Fruit fly (Drosophila melanogaster) whole organism, prepupa: ENCODE results near the gene vilya.

Experiments used
- Blimp-1 ChIP-seq: fragments of 200-800 bp; sonication (Bioruptor generic); optimal IDR thresholded peaks from 3 replicates; lab custom pipeline; 2017; ENCODE audit warnings: missing biosample characterization, missing genetic modification characterization, mild to moderate bottlenecking, moderate library complexity, missing genetic modification reagents
- CG10669 ChIP-seq: fragments of 200-800 bp; sonication (Bioruptor generic); optimal IDR thresholded peaks from 3 replicates; lab custom pipeline; 2018; ENCODE audit warnings: missing biosample characterization, mild to moderate bottlenecking, missing genetic modification characterization, moderate library complexity
- CG11762 ChIP-seq: fragments of 200-800 bp; sonication (Bioruptor generic); optimal IDR thresholded peaks from 3 replicates; lab custom pipeline; 2016; ENCODE audit warnings: missing biosample characterization, missing genetic modification characterization; ENCODE audit not compliant: insufficient read depth
- CG11902 ChIP-seq: fragments of 200-800 bp; sonication (Bioruptor generic); optimal IDR thresholded peaks from 3 replicates; lab custom pipeline; 2016; ENCODE audit warnings: missing biosample characterization, missing genetic modification characterization
- CG15336 ChIP-seq: fragments of 200-800 bp; sonication (Bioruptor generic); IDR thresholded peaks from 2 replicates; pipeline ENCODE4 v1.3.6; 2022; ENCODE audit warnings: missing biosample characterization, missing genetic modification characterization
- CG16779 ChIP-seq: fragments of 200-800 bp; sonication (Bioruptor generic); optimal IDR thresholded peaks from 3 replicates; lab custom pipeline; 2017; ENCODE audit warnings: missing biosample characterization, mild to moderate bottlenecking, missing genetic modification characterization
- CG34406 ChIP-seq: fragments of 200-800 bp; sonication (Bioruptor generic); optimal IDR thresholded peaks from 3 replicates; lab custom pipeline; 2016; ENCODE audit warnings: missing biosample characterization, missing genetic modification characterization
- CG6808 ChIP-seq: fragments of 200-800 bp; sonication (Bioruptor generic); optimal IDR thresholded peaks from 3 replicates; lab custom pipeline; 2017; ENCODE audit warnings: missing biosample characterization, missing genetic modification characterization, mild to moderate bottlenecking, moderate library complexity, missing genetic modification reagents
- CG6854 ChIP-seq: fragments of 200-800 bp; sonication (Bioruptor generic); optimal IDR thresholded peaks from 2 replicates; lab custom pipeline; 2017; ENCODE audit warnings: missing biosample characterization, mild to moderate bottlenecking, missing genetic modification characterization
- CG8119 ChIP-seq: fragments of 200-800 bp; sonication (Bioruptor generic); IDR thresholded peaks from 3 replicates; pipeline ENCODE4 v1.3.6; 2022; ENCODE audit warnings: missing biosample characterization, missing genetic modification characterization
- CG8319 ChIP-seq: fragments of 200-800 bp; sonication (Bioruptor generic); optimal IDR thresholded peaks from 3 replicates; lab custom pipeline; 2016; ENCODE audit warnings: missing biosample characterization, missing genetic modification characterization
- Eip78C ChIP-seq: fragments of 200-800 bp; sonication (Bioruptor generic); peaks from one replicate; lab custom pipeline; 2016; ENCODE audit warnings: missing biosample characterization, missing genetic modification characterization
- Ets21C ChIP-seq: fragments of 200-800 bp; sonication (Bioruptor generic); optimal IDR thresholded peaks from 3 replicates; lab custom pipeline; 2016; ENCODE audit warnings: missing biosample characterization, missing genetic modification characterization
- Gug ChIP-seq: fragments of 200-800 bp; sonication (Bioruptor generic); IDR thresholded peaks from 2 replicates; pipeline ENCODE4 v1.3.6; 2022; ENCODE audit warnings: missing biosample characterization, missing genetic modification characterization
- Hr38 ChIP-seq: sonication (Bioruptor generic); optimal IDR thresholded peaks from 2 replicates; lab custom pipeline; 2016; ENCODE audit warnings: missing biosample characterization, missing genetic modification characterization
- Hr39 ChIP-seq: fragments of 200-800 bp; sonication (Bioruptor generic); optimal IDR thresholded peaks from 2 replicates; lab custom pipeline; 2016; ENCODE audit warnings: missing biosample characterization, missing genetic modification characterization
- Hr4 ChIP-seq: fragments of 200-800 bp; sonication (Bioruptor generic); optimal IDR thresholded peaks from 3 replicates; lab custom pipeline; 2016; ENCODE audit warnings: missing biosample characterization, missing genetic modification characterization
- OdsH ChIP-seq: fragments of 200-800 bp; sonication (Bioruptor generic); optimal IDR thresholded peaks from 3 replicates; lab custom pipeline; 2016; ENCODE audit warnings: missing biosample characterization, missing genetic modification characterization
- Smox ChIP-seq: fragments of 200-800 bp; sonication (Bioruptor generic); optimal IDR thresholded peaks from 3 replicates; lab custom pipeline; 2016; ENCODE audit warnings: missing biosample characterization, missing genetic modification characterization
- Sox102F ChIP-seq: fragments of 200-800 bp; sonication (Bioruptor generic); optimal IDR thresholded peaks from 2 replicates; lab custom pipeline; 2016; ENCODE audit warnings: missing biosample characterization, mild to moderate bottlenecking, missing genetic modification characterization
- Sox14 ChIP-seq: fragments of 200-800 bp; sonication (Bioruptor generic); optimal IDR thresholded peaks from 3 replicates; lab custom pipeline; 2016; ENCODE audit warnings: missing biosample characterization, missing genetic modification characterization
- Sox15 ChIP-seq: fragments of 200-800 bp; sonication (Bioruptor generic); optimal IDR thresholded peaks from 3 replicates; lab custom pipeline; 2016; ENCODE audit warnings: missing biosample characterization, missing genetic modification characterization
- achi ChIP-seq: fragments of 200-800 bp; sonication (Bioruptor generic); optimal IDR thresholded peaks from 3 replicates; lab custom pipeline; 2016; ENCODE audit warnings: missing biosample characterization, missing genetic modification characterization
- cyc ChIP-seq: fragments of 200-800 bp; sonication (Bioruptor generic); optimal IDR thresholded peaks from 3 replicates; lab custom pipeline; 2016; ENCODE audit warnings: missing biosample characterization, missing genetic modification characterization
- dac ChIP-seq: fragments of 200-800 bp; sonication (Bioruptor generic); optimal IDR thresholded peaks from 2 replicates; lab custom pipeline; 2017; ENCODE audit warnings: missing biosample characterization, mild to moderate bottlenecking, missing genetic modification characterization
- dsx ChIP-seq: fragments of 200-800 bp; optimal IDR thresholded peaks from 3 replicates; lab custom pipeline; 2019; ENCODE audit warnings: missing biosample characterization, mild to moderate bottlenecking, missing genetic modification characterization, moderate library complexity; ENCODE audit not compliant: poor library complexity, severe bottlenecking
- esn ChIP-seq: fragments of 200-800 bp; sonication (Bioruptor generic); optimal IDR thresholded peaks from 2 replicates; lab custom pipeline; 2016; ENCODE audit warnings: missing biosample characterization, mild to moderate bottlenecking, missing genetic modification characterization, moderate library complexity
- fd59A ChIP-seq: fragments of 200-800 bp; sonication (Bioruptor generic); optimal IDR thresholded peaks from 2 replicates; lab custom pipeline; 2017; ENCODE audit warnings: missing biosample characterization, mild to moderate bottlenecking, missing genetic modification characterization, missing genetic modification reagents
- pdm3 ChIP-seq: fragments of 200-800 bp; sonication (Bioruptor generic); optimal IDR thresholded peaks from 3 replicates; lab custom pipeline; 2016; ENCODE audit warnings: missing biosample characterization, missing genetic modification characterization
- salr ChIP-seq, 2 experiments: fragments of 200-800 bp; sonication (Bioruptor generic); optimal IDR thresholded peaks; 3 replicates each; lab custom pipeline; 2016 to 2018; ENCODE audit warnings: missing biosample characterization in 2 of 2, missing genetic modification characterization in 2 of 2, mild to moderate bottlenecking in 1 of 2
- ss ChIP-seq, 2 experiments: fragments of 200-800 bp; sonication (Bioruptor generic); optimal IDR thresholded peaks; 2 replicates in 1 of 2; 3 replicates in 1 of 2; lab custom pipeline; 2017 to 2018; ENCODE audit warnings: mild to moderate bottlenecking in 2 of 2, missing biosample characterization in 2 of 2, missing genetic modification characterization in 2 of 2, moderate library complexity in 1 of 2
- svp ChIP-seq: fragments of 200-800 bp; sonication (Bioruptor generic); peaks from one replicate; lab custom pipeline; 2016; ENCODE audit warnings: missing biosample characterization, missing genetic modification characterization

vilya gene

DNA sequence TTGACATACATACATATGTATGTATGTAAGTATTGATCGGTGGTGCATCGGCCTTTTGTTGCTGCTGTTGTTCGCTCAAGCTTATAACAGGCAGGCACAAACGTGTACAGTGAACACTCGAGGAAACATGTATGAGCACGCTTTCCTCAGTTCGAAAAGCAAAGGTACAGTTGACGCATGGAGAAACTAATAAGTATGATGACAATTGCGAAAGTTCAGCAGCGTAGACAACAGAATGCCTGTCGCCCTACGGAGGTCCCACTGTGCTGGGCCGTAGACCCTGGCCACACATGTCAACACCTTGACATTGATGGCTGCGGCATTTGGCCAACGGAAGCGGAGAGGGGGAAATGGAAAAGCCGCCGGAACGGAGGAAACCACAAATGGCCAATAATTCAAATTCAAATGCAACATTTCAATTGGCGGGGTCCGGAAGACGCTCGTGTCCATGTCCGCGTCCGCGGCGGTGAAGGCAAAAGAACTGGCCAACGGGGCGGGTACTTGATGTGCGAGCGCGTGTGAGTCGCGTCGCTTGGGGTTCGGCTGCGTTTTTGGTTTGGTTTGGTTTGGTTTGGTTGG, 18.2 kb upstream of the vilya start, which contains the start of gene CG2681 (continued):
- TF ChIP-seq Hr38, result no peak
- peak; percentile 38; the same call in 1 of the 2 replicates for TF ChIP-seq Gug (GFP tag; lab: Robert Waterston, UW)
- TF ChIP-seq fd59A (GFP tag; lab: Kevin White, UChicago), result no peak
- TF ChIP-seq achi (GFP tag; lab: Kevin White, UChicago), result no peak
- no peak for TF ChIP-seq CG8119 (GFP tag; lab: Robert Waterston, UW)
- no peak for TF ChIP-seq CG6854 (GFP tag; lab: Kevin White, UChicago)
- no peak for TF ChIP-seq CG8319
- peak; percentile 34 for TF ChIP-seq Sox14 (GFP tag; lab: Kevin White, UChicago)
- TF ChIP-seq Hr4, result no peak
- no peak for TF ChIP-seq Sox102F (GFP tag; lab: Kevin White, UChicago)
- peak; percentile 16 for TF ChIP-seq cyc (GFP tag; lab: Kevin White, UChicago)

DNA sequence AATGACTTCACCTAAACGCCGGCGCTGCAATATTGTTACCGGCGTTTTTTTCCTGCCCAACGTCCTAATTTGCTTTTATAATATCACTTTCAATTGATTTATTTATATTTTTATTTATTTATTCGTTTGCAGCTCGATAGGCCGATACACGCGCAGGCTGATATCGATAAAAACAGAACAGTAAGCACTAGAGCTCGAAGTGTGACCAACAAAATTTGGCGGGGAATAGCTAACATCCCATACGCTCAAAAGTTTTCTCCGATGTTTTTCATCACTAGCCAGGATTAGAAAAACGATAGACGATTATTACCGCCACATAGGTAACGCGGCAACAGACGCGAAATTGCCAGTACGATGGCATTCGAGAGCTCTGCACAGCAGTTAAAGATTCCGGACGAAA, 12.7 kb upstream of the vilya start, which contains the start of the genes CG2685 and CG2694:
Gene CG2685 (minus strand): TSS at position 185 of the 400 bp plus-strand sequence.
Gene CG2694 (plus strand): TSS at position 304 of the 400 bp plus-strand sequence.
- no peak for TF ChIP-seq salr (GFP tag; optimal IDR thresholded peaks at IDR 0.05; lab: Kevin White, UChicago)
- peak; percentile 21 for TF ChIP-seq Eip78C
- peak; percentile 15 for TF ChIP-seq esn (GFP tag; lab: Kevin White, UChicago)
- no peak for TF ChIP-seq Hr39 (GFP tag; lab: Kevin White, UChicago)

DNA sequence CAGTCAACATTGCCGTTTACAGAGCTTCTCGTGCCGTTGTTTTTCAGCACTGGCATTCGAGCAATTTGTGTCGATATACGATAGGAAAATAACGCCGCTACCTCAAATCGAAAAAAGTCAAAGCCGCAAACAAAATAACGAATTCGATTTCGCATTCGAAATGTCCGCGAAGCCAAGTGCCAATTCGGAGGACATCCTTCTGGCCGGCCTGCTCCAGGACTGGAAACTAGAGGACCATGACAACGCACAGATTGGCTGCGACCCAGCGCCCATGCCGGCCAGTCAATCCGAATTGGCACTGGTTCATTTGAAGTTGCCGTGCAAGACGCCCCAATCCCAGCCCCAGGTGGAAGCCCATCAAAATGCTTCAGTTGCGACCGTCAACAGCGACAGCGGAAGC, 11.7 kb upstream of the vilya start:
- no peak for TF ChIP-seq OdsH (GFP tag; lab: Kevin White, UChicago)
- no peak for TF ChIP-seq CG34406 (GFP tag; lab: Kevin White, UChicago)
- no peak for TF ChIP-seq CG6808 (GFP tag; lab: Kevin White, UChicago)
- no peak for TF ChIP-seq CG15336 (GFP tag; lab: Robert Waterston, UW)
- TF ChIP-seq Hr38, result no peak
- TF ChIP-seq Eip78C, result no peak
- TF ChIP-seq dac (GFP tag; lab: Kevin White, UChicago), result no peak
- TF ChIP-seq CG16779, result no peak
- TF ChIP-seq pdm3 (GFP tag; lab: Kevin White, UChicago), result no peak
- no peak for TF ChIP-seq Blimp-1 (GFP tag; lab: Kevin White, UChicago)
- no peak for TF ChIP-seq Sox102F (GFP tag; lab: Kevin White, UChicago)
- no peak for TF ChIP-seq Sox15 (GFP tag; lab: Kevin White, UChicago)
- TF ChIP-seq Gug (GFP tag; lab: Robert Waterston, UW), result no peak
- TF ChIP-seq, all 60 proteins: peak for 0

DNA sequence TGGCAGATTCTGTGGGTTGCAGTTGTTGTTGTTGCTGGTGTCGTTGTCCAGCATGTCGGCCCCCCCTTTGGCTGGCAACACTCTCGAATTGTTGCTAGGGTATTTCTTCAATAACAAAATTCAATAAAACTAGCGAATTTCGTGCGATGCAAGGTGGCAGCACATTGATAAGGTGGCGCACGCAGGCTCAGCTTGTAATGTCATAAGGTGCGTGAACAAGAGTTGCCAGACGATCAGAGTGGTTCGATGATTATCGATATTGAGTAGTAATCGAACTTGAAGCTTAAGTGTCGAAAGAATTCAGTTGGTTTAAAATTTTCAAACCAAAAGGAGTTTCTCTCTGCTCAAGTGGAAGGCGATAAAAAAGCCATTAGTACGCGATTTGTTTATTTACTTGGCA, 6.4 kb upstream of the vilya start, which contains the start of gene CG2701:
Gene CG2701 (minus strand): TSS at position 206 of the 400 bp plus-strand sequence.
- no peak for TF ChIP-seq CG10669 (GFP tag; lab: Kevin White, UChicago)
- no peak for TF ChIP-seq Sox14 (GFP tag; lab: Kevin White, UChicago)
- TF ChIP-seq esn (GFP tag; lab: Kevin White, UChicago), result peak; percentile 26
- no peak for TF ChIP-seq CG11902 (GFP tag; lab: Kevin White, UChicago)
- TF ChIP-seq CG15336 (GFP tag; lab: Robert Waterston, UW), result no peak

DNA sequence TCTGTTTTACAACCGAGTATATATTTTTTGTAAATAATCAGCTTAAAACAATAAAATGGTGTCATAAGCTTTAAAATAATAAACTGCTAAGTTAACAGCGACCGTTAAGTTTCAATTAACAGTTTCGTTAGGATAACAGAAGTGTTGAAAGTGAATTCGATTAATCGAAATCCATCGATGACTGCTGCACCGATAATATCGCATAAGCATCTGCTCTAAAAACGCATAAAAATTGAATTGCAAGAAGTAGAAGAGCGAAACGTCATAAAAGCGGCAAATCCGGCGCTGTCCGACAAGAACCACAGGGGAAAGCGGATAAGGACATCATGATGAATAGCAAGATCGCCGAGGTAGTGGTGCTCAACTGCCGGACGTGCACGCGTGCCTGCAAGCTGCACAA, 1.0 kb downstream of the vilya start, which contains the start of gene dwg:
Gene dwg (plus strand): TSS at position 193 of the 400 bp plus-strand sequence.
- no peak for TF ChIP-seq Sox14 (GFP tag; lab: Kevin White, UChicago)
- TF ChIP-seq ss (GFP tag; optimal IDR thresholded peaks at IDR 0.05; lab: Kevin White, UChicago), result no peak
- no peak for TF ChIP-seq dsx (GFP tag; lab: Kevin White, UChicago)
- TF ChIP-seq svp, result no peak
- no peak for TF ChIP-seq Sox15 (GFP tag; lab: Kevin White, UChicago)
- no peak for TF ChIP-seq Ets21C (GFP tag; lab: Kevin White, UChicago)
- no peak for TF ChIP-seq CG11762 (GFP tag; lab: Kevin White, UChicago)
- no peak for TF ChIP-seq Hr4
- no peak for TF ChIP-seq Smox
